Fruit fly (Drosophila melanogaster) whole organism, embryonic: ENCODE measurements around the gene CG14282.

Experiments used
- Bdp1 ChIP-seq: fragments of 200-800 bp; sonication (Bioruptor generic); optimal IDR thresholded peaks from 3 replicates; lab custom pipeline; 2016; ENCODE audit warnings: missing biosample characterization, missing genetic modification characterization
- CG10209 ChIP-seq: fragments of 200-800 bp; sonication (Bioruptor generic); optimal IDR thresholded peaks from 3 replicates; lab custom pipeline; 2017; ENCODE audit warnings: missing biosample characterization, mild to moderate bottlenecking, missing genetic modification characterization, missing genetic modification reagents
- CG10366 ChIP-seq: fragments of 200-800 bp; sonication (Bioruptor generic); IDR thresholded peaks from 2 replicates; pipeline ENCODE4 v1.3.6; 2022; ENCODE audit warnings: missing biosample characterization, missing genetic modification characterization
- CG11247 ChIP-seq: fragments of 200-800 bp; sonication (Bioruptor generic); IDR thresholded peaks from 2 replicates; pipeline ENCODE4 v1.3.6; 2022; ENCODE audit warnings: missing biosample characterization, missing genetic modification characterization
- CG11504 ChIP-seq: fragments of 200-800 bp; sonication (Bioruptor generic); optimal IDR thresholded peaks from 3 replicates; lab custom pipeline; 2019; ENCODE audit warnings: missing biosample characterization, mild to moderate bottlenecking, missing genetic modification characterization, moderate library complexity
- CG11696 ChIP-seq: fragments of 200-800 bp; sonication (Bioruptor generic); IDR thresholded peaks from 2 replicates; pipeline ENCODE4 v1.3.6; 2022; ENCODE audit warnings: missing biosample characterization, missing genetic modification characterization
- CG12236 ChIP-seq: fragments of 200-800 bp; sonication (Bioruptor generic); optimal IDR thresholded peaks from 2 replicates; lab custom pipeline; 2016; ENCODE audit warnings: missing biosample characterization, missing genetic modification characterization
- CG13287 ChIP-seq: fragments of 200-800 bp; sonication (Bioruptor generic); IDR thresholded peaks from 2 replicates; pipeline ENCODE4 v1.3.6; 2022; ENCODE audit warnings: missing biosample characterization, missing genetic modification characterization; ENCODE audit not compliant: partially characterized antibody
- CG1529 ChIP-seq: fragments of 200-800 bp; sonication (Bioruptor generic); optimal IDR thresholded peaks from 3 replicates; lab custom pipeline; 2018; ENCODE audit warnings: missing biosample characterization, missing genetic modification characterization
- CG17385 ChIP-seq: fragments of 200-800 bp; sonication (Bioruptor generic); optimal IDR thresholded peaks from 3 replicates; lab custom pipeline; 2018; ENCODE audit warnings: missing biosample characterization, mild to moderate bottlenecking, missing genetic modification characterization
- CG2678 ChIP-seq: fragments of 200-800 bp; sonication (Bioruptor generic); optimal IDR thresholded peaks from 3 replicates; lab custom pipeline; 2019; ENCODE audit warnings: missing biosample characterization, mild to moderate bottlenecking, missing genetic modification characterization, moderate library complexity
- CG2712 ChIP-seq: fragments of 200-800 bp; optimal IDR thresholded peaks from 3 replicates; lab custom pipeline; 2019; ENCODE audit warnings: missing biosample characterization, mild to moderate bottlenecking, missing genetic modification characterization, moderate library complexity
- CG30403 ChIP-seq: fragments of 200-800 bp; sonication (Bioruptor generic); optimal IDR thresholded peaks from 3 replicates; lab custom pipeline; 2016; ENCODE audit warnings: missing biosample characterization, missing genetic modification characterization
- CG31365 ChIP-seq: fragments of 200-800 bp; sonication (Bioruptor generic); optimal IDR thresholded peaks from 2 replicates; lab custom pipeline; 2018; ENCODE audit warnings: missing biosample characterization, mild to moderate bottlenecking, missing genetic modification characterization
- CG32532 ChIP-seq: fragments of 200-800 bp; sonication (Bioruptor generic); IDR thresholded peaks from 2 replicates; pipeline ENCODE4 v1.3.6; 2022; ENCODE audit warnings: missing biosample characterization, missing genetic modification characterization
- CG32767 ChIP-seq: fragments of 200-800 bp; sonication (Bioruptor generic); IDR thresholded peaks from 2 replicates; pipeline ENCODE4 v1.3.6; 2022; ENCODE audit warnings: missing biosample characterization, missing genetic modification characterization
- CG33213 ChIP-seq: fragments of 200-800 bp; sonication (Bioruptor generic); optimal IDR thresholded peaks from 3 replicates; lab custom pipeline; 2016; ENCODE audit warnings: missing biosample characterization, missing genetic modification characterization
- CG4360 ChIP-seq: fragments of 200-800 bp; sonication (Bioruptor generic); IDR thresholded peaks from 2 replicates; pipeline ENCODE4 v1.3.6; 2022; ENCODE audit warnings: missing biosample characterization, missing genetic modification characterization
- CG5180 ChIP-seq: fragments of 200-800 bp; sonication (Bioruptor generic); optimal IDR thresholded peaks from 3 replicates; lab custom pipeline; 2017; ENCODE audit warnings: missing biosample characterization, missing genetic modification characterization, mild to moderate bottlenecking, moderate library complexity, missing genetic modification reagents
- CG7556 ChIP-seq: fragments of 200-800 bp; sonication (Bioruptor generic); optimal IDR thresholded peaks from 2 replicates; lab custom pipeline; 2017; ENCODE audit warnings: missing biosample characterization, mild to moderate bottlenecking, missing genetic modification characterization
- CG8359 ChIP-seq: fragments of 200-800 bp; sonication (Bioruptor generic); optimal IDR thresholded peaks from 2 replicates; lab custom pipeline; 2017; ENCODE audit warnings: missing biosample characterization, mild to moderate bottlenecking, missing genetic modification characterization, borderline replicate concordance
- CG8478 ChIP-seq: fragments of >200 bp; optimal IDR thresholded peaks from 2 replicates; lab custom pipeline; 2018
- Deaf1 ChIP-seq: fragments of 200-800 bp; optimal IDR thresholded peaks from 3 replicates; lab custom pipeline; 2019; ENCODE audit warnings: missing biosample characterization, mild to moderate bottlenecking, missing genetic modification characterization, moderate library complexity
- Dll ChIP-seq: fragments of 200-800 bp; sonication (Bioruptor generic); IDR thresholded peaks from 4 replicates; pipeline ENCODE4 v1.3.6; 2022; ENCODE audit warnings: missing biosample characterization, missing genetic modification characterization; ENCODE audit not compliant: partially characterized antibody
- Drgx ChIP-seq: fragments of 200-800 bp; sonication (Bioruptor generic); IDR thresholded peaks from 2 replicates; pipeline ENCODE4 v1.3.6; 2022; ENCODE audit warnings: missing biosample characterization, missing genetic modification characterization
- Ets65A ChIP-seq: fragments of 200-800 bp; sonication (Bioruptor generic); peaks from one replicate; lab custom pipeline; 2016; ENCODE audit warnings: missing biosample characterization, missing genetic modification characterization
- GATAe ChIP-seq: fragments of 200-800 bp; sonication (Bioruptor generic); conservative IDR thresholded peaks from 2 replicates; pipeline ENCODE4 v1.3.6; 2022; ENCODE audit warnings: missing biosample characterization, missing genetic modification characterization
- HLH54F ChIP-seq: fragments of 200-800 bp; sonication (Bioruptor generic); optimal IDR thresholded peaks from 3 replicates; lab custom pipeline; 2016; ENCODE audit warnings: missing biosample characterization, missing genetic modification characterization
- Med ChIP-seq: fragments of 200-800 bp; sonication (Bioruptor generic); peaks from one replicate; lab custom pipeline; 2016; ENCODE audit warnings: missing biosample characterization, missing genetic modification characterization, mild to moderate bottlenecking, inconsistent platforms, moderate library complexity
- Myb ChIP-seq: fragments of 200-800 bp; sonication (Bioruptor generic); optimal IDR thresholded peaks from 2 replicates; lab custom pipeline; 2016; ENCODE audit warnings: missing biosample characterization, missing genetic modification characterization
- Neu2 ChIP-seq: fragments of 200-800 bp; sonication (Bioruptor generic); optimal IDR thresholded peaks from 3 replicates; lab custom pipeline; 2016; ENCODE audit warnings: missing biosample characterization, missing genetic modification characterization, borderline replicate concordance
- Rfx ChIP-seq: fragments of 200-800 bp; sonication (Bioruptor generic); IDR thresholded peaks from 2 replicates; pipeline ENCODE4 v1.3.6; 2022; ENCODE audit warnings: missing biosample characterization, missing genetic modification characterization
- Rx ChIP-seq: fragments of 200-800 bp; sonication (Bioruptor generic); IDR thresholded peaks from 2 replicates; pipeline ENCODE4 v1.3.6; 2022; ENCODE audit warnings: missing biosample characterization, missing genetic modification characterization
- Usf ChIP-seq: fragments of 200-800 bp; sonication (Bioruptor generic); optimal IDR thresholded peaks from 2 replicates; lab custom pipeline; 2017; ENCODE audit warnings: missing genotype, missing biosample characterization, missing genetic modification characterization
- chif ChIP-seq, 2 experiments: fragments of 200-800 bp; sonication (Bioruptor generic); optimal IDR thresholded peaks; 3 replicates each; lab custom pipeline; 2016; ENCODE audit warnings: missing biosample characterization in 2 of 2, missing genetic modification characterization in 2 of 2
- chinmo ChIP-seq: fragments of 200-800 bp; sonication (Bioruptor generic); IDR thresholded peaks from 4 replicates; pipeline ENCODE4 v1.3.6; 2022; ENCODE audit warnings: missing biosample characterization, missing genetic modification characterization; ENCODE audit not compliant: partially characterized antibody
- crc ChIP-seq: fragments of 200-800 bp; sonication (Bioruptor generic); optimal IDR thresholded peaks from 2 replicates; lab custom pipeline; 2016; ENCODE audit warnings: missing biosample characterization, missing genetic modification characterization
- mam ChIP-seq: fragments of 200-800 bp; sonication (Bioruptor generic); optimal IDR thresholded peaks from 3 replicates; lab custom pipeline; 2016; ENCODE audit warnings: missing biosample characterization, missing genetic modification characterization
- nau ChIP-seq: fragments of 200-800 bp; sonication (Bioruptor generic); optimal IDR thresholded peaks from 3 replicates; lab custom pipeline; 2017; ENCODE audit warnings: missing biosample characterization, mild to moderate bottlenecking, missing genetic modification characterization, missing genetic modification reagents
- nom ChIP-seq: fragments of 200-800 bp; sonication (Bioruptor generic); optimal IDR thresholded peaks from 2 replicates; lab custom pipeline; 2017; ENCODE audit warnings: missing biosample characterization, missing genetic modification characterization, mild to moderate bottlenecking, moderate library complexity, missing genetic modification reagents
- phol ChIP-seq: fragments of 200-800 bp; sonication (Bioruptor generic); optimal IDR thresholded peaks from 3 replicates; lab custom pipeline; 2018; ENCODE audit warnings: missing biosample characterization, mild to moderate bottlenecking, missing genetic modification characterization, moderate library complexity
- psq ChIP-seq: fragments of 200-800 bp; sonication (Bioruptor generic); optimal IDR thresholded peaks from 2 replicates; lab custom pipeline; 2017; ENCODE audit warnings: missing biosample characterization, missing genetic modification characterization
- sc ChIP-seq, 3 experiments: fragments of >200 bp in 2 of 3; fragments of 200-800 bp in 1 of 3; sonication (Bioruptor generic) in 1 of 3; optimal IDR thresholded peaks; 2 replicates in 2 of 3; 3 replicates in 1 of 3; lab custom pipeline; 2017; ENCODE audit warnings: mild to moderate bottlenecking in 1 of 3, missing biosample characterization in 1 of 3, missing genetic modification characterization in 1 of 3, missing genetic modification reagents in 1 of 3
- seq ChIP-seq: fragments of 200-800 bp; sonication (Bioruptor generic); IDR thresholded peaks from 2 replicates; pipeline ENCODE4 v1.3.6; 2022; ENCODE audit warnings: missing biosample characterization, missing genetic modification characterization
- shn ChIP-seq: fragments of 200-800 bp; sonication (Bioruptor generic); optimal IDR thresholded peaks from 3 replicates; lab custom pipeline; 2016; ENCODE audit warnings: missing biosample characterization, missing genetic modification characterization
- twi ChIP-seq: fragments of 200-800 bp; optimal IDR thresholded peaks from 2 replicates; lab custom pipeline; 2019; ENCODE audit warnings: missing biosample characterization, mild to moderate bottlenecking, missing genetic modification characterization, moderate library complexity
- vfl ChIP-seq: fragments of 200-800 bp; sonication (Bioruptor generic); optimal IDR thresholded peaks from 2 replicates; lab custom pipeline; 2016; ENCODE audit warnings: missing biosample characterization, missing genetic modification characterization
- zen2 ChIP-seq: fragments of 200-800 bp; sonication (Bioruptor generic); IDR thresholded peaks from 3 replicates; pipeline ENCODE4 v1.3.6; 2022; ENCODE audit warnings: missing biosample characterization, missing genetic modification characterization; ENCODE audit not compliant: partially characterized antibody
- zf30C ChIP-seq: fragments of 200-800 bp; sonication (Bioruptor generic); optimal IDR thresholded peaks from 3 replicates; lab custom pipeline; 2018; ENCODE audit warnings: missing biosample characterization, mild to moderate bottlenecking, missing genetic modification characterization

The CG14282 gene

dm6 chr3R:19164873-19165456 lies 11.8 kb upstream of the CG14282 start (continued):
- TF ChIP-seq CG7556 (GFP tag; lab: Kevin White, UChicago) (peak; percentile 52), CG30403 (GFP tag; lab: Kevin White, UChicago) (peak; percentile 49), CG11696 (no peak), mam (GFP tag; lab: Kevin White, UChicago) (peak; percentile 2), CG8478 (lab: Kevin White, UChicago) (no peak), CG10209 (peak; percentile 51), sc (optimal IDR thresholded peaks at IDR 0.05; lab: Kevin White, UChicago) (no peak), sc (GFP tag; optimal IDR thresholded peaks at IDR 0.05; lab: Kevin White, UChicago) (peak; percentile 13), GATAe (GFP tag; lab: Robert Waterston, UW) (no peak), CG17385 (GFP tag; lab: Kevin White, UChicago) (peak; percentile 29), CG32532 (GFP tag; lab: Robert Waterston, UW) (peak; percentile 54), nau (GFP tag; lab: Kevin White, UChicago) (peak; percentile 0), twi (tag; lab: Kevin White, UChicago) (no peak), Rx (GFP tag; lab: Robert Waterston, UW) (peak; percentile 38; the same call in 1 of the 2 replicates), Deaf1 (no peak), Usf (GFP tag; lab: Kevin White, UChicago) (peak; percentile 24), CG2678 (tag; lab: Kevin White, UChicago) (peak; percentile 62), Myb (GFP tag; lab: Kevin White, UChicago) (no peak), phol (peak; percentile 56), crc (GFP tag; lab: Kevin White, UChicago) (no peak), chif (GFP tag; optimal IDR thresholded peaks at IDR 0.05; lab: Kevin White, UChicago) (peak; percentile 1 to 17), Neu2 (GFP tag; lab: Kevin White, UChicago) (no peak)

dm6 chr3R:19165620-19166055 lies 11.2 kb upstream of the CG14282 start:
- TF ChIP-seq CG13287 (GFP tag; lab: Robert Waterston, UW) (peak; percentile 40), CG2712 (tag; lab: Kevin White, UChicago) (peak; percentile 5), CG5180 (GFP tag; lab: Kevin White, UChicago) (peak; percentile 41), Bdp1 (GFP tag; lab: Kevin White, UChicago) (no peak), seq (GFP tag; lab: Robert Waterston, UW) (peak; percentile 43; the same call in 1 of the 2 replicates), shn (GFP tag; lab: Kevin White, UChicago) (no peak), CG11504 (tag; lab: Kevin White, UChicago) (no peak), HLH54F (GFP tag; lab: Kevin White, UChicago) (no peak), CG31365 (tag; lab: Kevin White, UChicago) (no peak), CG12236 (no peak), Rfx (GFP tag; lab: Robert Waterston, UW) (peak; percentile 22; the same call in 1 of the 2 replicates), Med (GFP tag; lab: Kevin White, UChicago) (no peak), chinmo (GFP tag; lab: Robert Waterston, UW) (peak; percentile 82; the same call in 2 of the 4 replicates), CG1529 (GFP tag; lab: Kevin White, UChicago) (no peak), Drgx (peak; percentile 67), CG11247 (no peak), CG4360 (GFP tag; lab: Robert Waterston, UW) (peak; percentile 97), CG32767 (peak; percentile 96), CG10366 (no peak), Dll (GFP tag; lab: Robert Waterston, UW) (peak; percentile 47; the same call in 1 of the 4 replicates), vfl (GFP tag; lab: Kevin White, UChicago) (no peak), zen2 (GFP tag; lab: Robert Waterston, UW) (0 out of 3 replicates have a peak, but pooled peaks have one; percentile 16), Ets65A (GFP tag; lab: Kevin White, UChicago) (no peak), CG8359 (no peak), zf30C (GFP tag; lab: Kevin White, UChicago) (peak; percentile 7), nau (GFP tag; lab: Kevin White, UChicago) (no peak), nom (GFP tag; lab: Kevin White, UChicago) (peak; percentile 48), CG33213 (GFP tag; lab: Kevin White, UChicago) (no peak), psq (GFP tag; lab: Kevin White, UChicago) (peak; percentile 73), CG17385 (GFP tag; lab: Kevin White, UChicago) (peak; percentile 40)
